Fruit fly (Drosophila melanogaster) whole organism, embryonic: Measurements from ENCODE around the gene eIF2gamma.

ENCODE experiments used
- Aef1 ChIP-seq: fragments of 200-800 bp; sonication (Bioruptor generic); IDR thresholded peaks from 3 replicates; pipeline ENCODE4 v1.3.6; 2022; ENCODE audit warnings: missing biosample characterization, missing genetic modification characterization
- CG11398 ChIP-seq: fragments of 200-800 bp; sonication (Bioruptor generic); optimal IDR thresholded peaks from 2 replicates; lab custom pipeline; 2016; ENCODE audit warnings: missing biosample characterization, missing genetic modification characterization
- CG12219 ChIP-seq: fragments of 200-800 bp; sonication (Bioruptor generic); optimal IDR thresholded peaks from 3 replicates; lab custom pipeline; 2018; ENCODE audit warnings: missing biosample characterization, mild to moderate bottlenecking, missing genetic modification characterization
- CG12236 ChIP-seq: fragments of 200-800 bp; sonication (Bioruptor generic); optimal IDR thresholded peaks from 2 replicates; lab custom pipeline; 2016; ENCODE audit warnings: missing biosample characterization, missing genetic modification characterization
- CG12391 ChIP-seq: fragments of 200-800 bp; sonication (Bioruptor generic); optimal IDR thresholded peaks from 3 replicates; lab custom pipeline; 2018; ENCODE audit warnings: missing biosample characterization, mild to moderate bottlenecking, missing genetic modification characterization, moderate library complexity
- CG15269 ChIP-seq: fragments of 200-800 bp; sonication (Bioruptor generic); optimal IDR thresholded peaks from 2 replicates; lab custom pipeline; 2018; ENCODE audit warnings: missing biosample characterization, mild to moderate bottlenecking, missing genetic modification characterization, moderate library complexity
- CG1792 ChIP-seq: fragments of 200-800 bp; sonication (Bioruptor generic); optimal IDR thresholded peaks from 2 replicates; lab custom pipeline; 2016; ENCODE audit warnings: missing biosample characterization, missing genetic modification characterization
- CG33213 ChIP-seq: fragments of 200-800 bp; sonication (Bioruptor generic); optimal IDR thresholded peaks from 3 replicates; lab custom pipeline; 2016; ENCODE audit warnings: missing biosample characterization, missing genetic modification characterization
- CG3838 ChIP-seq: fragments of 200-800 bp; sonication (Bioruptor generic); optimal IDR thresholded peaks from 3 replicates; lab custom pipeline; 2016; ENCODE audit warnings: missing biosample characterization, missing genetic modification characterization
- CG42726 ChIP-seq: fragments of 200-800 bp; sonication (Bioruptor generic); IDR thresholded peaks from 2 replicates; pipeline ENCODE4 v1.3.6; 2022; ENCODE audit warnings: missing biosample characterization, missing genetic modification characterization; ENCODE audit not compliant: partially characterized antibody
- CG6765 ChIP-seq: fragments of 200-800 bp; sonication (Bioruptor generic); optimal IDR thresholded peaks from 3 replicates; lab custom pipeline; 2017; ENCODE audit warnings: missing biosample characterization, mild to moderate bottlenecking, missing genetic modification characterization
- CG7928 ChIP-seq: fragments of 200-800 bp; sonication (Bioruptor generic); optimal IDR thresholded peaks from 2 replicates; lab custom pipeline; 2017; ENCODE audit warnings: missing biosample characterization, mild to moderate bottlenecking, missing genetic modification characterization
- CG7987 ChIP-seq: fragments of 200-800 bp; sonication (Bioruptor generic); optimal IDR thresholded peaks from 2 replicates; lab custom pipeline; 2018; ENCODE audit warnings: missing biosample characterization, mild to moderate bottlenecking, missing genetic modification characterization, moderate library complexity
- CG8765 ChIP-seq: fragments of 200-800 bp; sonication (Bioruptor generic); IDR thresholded peaks from 2 replicates; pipeline ENCODE4 v1.3.6; 2022; ENCODE audit warnings: missing biosample characterization, missing genetic modification characterization
- CG8924 ChIP-seq: fragments of 200-800 bp; optimal IDR thresholded peaks from 3 replicates; lab custom pipeline; 2019; ENCODE audit warnings: missing biosample characterization, mild to moderate bottlenecking, missing genetic modification characterization, moderate library complexity
- Chrac-16 ChIP-seq: fragments of 200-800 bp; sonication (Bioruptor generic); optimal IDR thresholded peaks from 3 replicates; lab custom pipeline; 2016; ENCODE audit warnings: missing biosample characterization, missing genetic modification characterization
- CrebB ChIP-seq: fragments of 200-800 bp; sonication (Bioruptor generic); optimal IDR thresholded peaks from 3 replicates; lab custom pipeline; 2018; ENCODE audit warnings: missing biosample characterization, mild to moderate bottlenecking, missing genetic modification characterization
- D ChIP-seq, 2 experiments: fragments of 200-800 bp in 1 of 2; fragments of >200 bp in 1 of 2; sonication (Bioruptor generic) in 1 of 2; optimal IDR thresholded peaks; 2 replicates in 1 of 2; 3 replicates in 1 of 2; lab custom pipeline; 2017; ENCODE audit warnings: mild to moderate bottlenecking in 1 of 2, missing biosample characterization in 1 of 2, missing genetic modification characterization in 1 of 2, missing genetic modification reagents in 1 of 2
- Doc3 ChIP-seq: fragments of 200-800 bp; sonication (Bioruptor generic); IDR thresholded peaks from 3 replicates; pipeline ENCODE4 v1.3.6; 2022; ENCODE audit warnings: missing biosample characterization, missing genetic modification characterization; ENCODE audit not compliant: partially characterized antibody
- Dp ChIP-seq: fragments of 200-800 bp; sonication (Bioruptor generic); optimal IDR thresholded peaks from 2 replicates; lab custom pipeline; 2018; ENCODE audit warnings: missing biosample characterization, mild to moderate bottlenecking, missing genetic modification characterization, moderate library complexity
- Dref ChIP-seq: fragments of 200-800 bp; sonication (Bioruptor generic); IDR thresholded peaks from 2 replicates; pipeline ENCODE4 v1.3.6; 2022; ENCODE audit warnings: missing biosample characterization, missing genetic modification characterization
- ERR ChIP-seq: fragments of 200-800 bp; sonication (Bioruptor generic); optimal IDR thresholded peaks from 2 replicates; lab custom pipeline; 2016; ENCODE audit warnings: missing biosample characterization, missing genetic modification characterization
- Ets97D ChIP-seq: fragments of 200-800 bp; sonication (Bioruptor generic); optimal IDR thresholded peaks from 3 replicates; lab custom pipeline; 2016; ENCODE audit warnings: missing biosample characterization, missing genetic modification characterization
- Fer3 ChIP-seq: fragments of 200-800 bp; sonication (Bioruptor generic); optimal IDR thresholded peaks from 2 replicates; lab custom pipeline; 2018; ENCODE audit warnings: missing biosample characterization, mild to moderate bottlenecking, missing genetic modification characterization, moderate library complexity
- PHDP ChIP-seq: fragments of 200-800 bp; sonication (Bioruptor generic); optimal IDR thresholded peaks from 3 replicates; lab custom pipeline; 2018; ENCODE audit warnings: missing biosample characterization, mild to moderate bottlenecking, missing genetic modification characterization, moderate library complexity
- Taf1 ChIP-seq: fragments of 200-800 bp; sonication (Bioruptor generic); IDR thresholded peaks from 2 replicates; pipeline ENCODE4 v1.3.6; 2022; ENCODE audit warnings: missing biosample characterization, missing genetic modification characterization
- Tbp ChIP-seq: fragments of >200 bp; optimal IDR thresholded peaks from 2 replicates; lab custom pipeline; 2018; ENCODE audit warnings: missing biosample characterization, missing genetic modification characterization
- Xbp1 ChIP-seq: fragments of 200-800 bp; sonication (Bioruptor generic); optimal IDR thresholded peaks from 3 replicates; lab custom pipeline; 2016; ENCODE audit warnings: missing biosample characterization, mild to moderate bottlenecking, missing genetic modification characterization
- YL-1 ChIP-seq: fragments of 200-800 bp; sonication (Bioruptor generic); optimal IDR thresholded peaks from 3 replicates; lab custom pipeline; 2017; ENCODE audit warnings: missing biosample characterization, mild to moderate bottlenecking, missing genetic modification characterization
- amos ChIP-seq: fragments of 200-800 bp; sonication (Bioruptor generic); IDR thresholded peaks from 2 replicates; pipeline ENCODE4 v1.3.6; 2022; ENCODE audit warnings: missing biosample characterization, missing genetic modification characterization; ENCODE audit not compliant: partially characterized antibody
- bigmax ChIP-seq: fragments of 200-800 bp; sonication (Bioruptor generic); optimal IDR thresholded peaks from 2 replicates; lab custom pipeline; 2018; ENCODE audit warnings: missing biosample characterization, mild to moderate bottlenecking, missing genetic modification characterization
- bowl ChIP-seq: fragments of 200-800 bp; sonication (Bioruptor generic); IDR thresholded peaks from 2 replicates; pipeline ENCODE4 v1.3.6; 2022; ENCODE audit warnings: missing biosample characterization, missing genetic modification characterization
- chif ChIP-seq, 2 experiments: fragments of 200-800 bp; sonication (Bioruptor generic); optimal IDR thresholded peaks; 3 replicates each; lab custom pipeline; 2016; ENCODE audit warnings: missing biosample characterization in 2 of 2, missing genetic modification characterization in 2 of 2
- chinmo ChIP-seq: fragments of 200-800 bp; sonication (Bioruptor generic); IDR thresholded peaks from 4 replicates; pipeline ENCODE4 v1.3.6; 2022; ENCODE audit warnings: missing biosample characterization, missing genetic modification characterization; ENCODE audit not compliant: partially characterized antibody
- croc ChIP-seq: fragments of 200-800 bp; sonication (Bioruptor generic); conservative IDR thresholded peaks from 3 replicates; pipeline ENCODE4 v1.3.6; 2022; ENCODE audit warnings: missing biosample characterization, missing genetic modification characterization
- dm ChIP-seq: fragments of 200-800 bp; sonication (Bioruptor generic); optimal IDR thresholded peaks from 3 replicates; lab custom pipeline; 2016; ENCODE audit warnings: missing biosample characterization, missing genetic modification characterization
- dpn ChIP-seq, 2 experiments: fragments of 200-800 bp; sonication (Bioruptor generic); optimal IDR thresholded peaks; 3 replicates each; lab custom pipeline; 2016; ENCODE audit warnings: missing biosample characterization in 2 of 2, missing genetic modification characterization in 2 of 2
- eyg ChIP-seq: fragments of 200-800 bp; sonication (Bioruptor generic); optimal IDR thresholded peaks from 3 replicates; lab custom pipeline; 2016; ENCODE audit warnings: missing biosample characterization, missing genetic modification characterization
- gcm ChIP-seq: fragments of 200-800 bp; sonication (Bioruptor generic); optimal IDR thresholded peaks from 2 replicates; lab custom pipeline; 2019; ENCODE audit warnings: missing biosample characterization, mild to moderate bottlenecking, missing genetic modification characterization, moderate library complexity
- gfzf ChIP-seq: fragments of 200-800 bp; sonication (Bioruptor generic); optimal IDR thresholded peaks from 2 replicates; lab custom pipeline; 2016; ENCODE audit warnings: missing biosample characterization, mild to moderate bottlenecking, missing genetic modification characterization, moderate library complexity
- kni ChIP-seq: fragments of 200-800 bp; sonication (Bioruptor generic); optimal IDR thresholded peaks from 3 replicates; lab custom pipeline; 2017; ENCODE audit warnings: mild to moderate bottlenecking, missing biosample characterization, missing genetic modification reagents, missing genetic modification characterization
- lilli ChIP-seq: fragments of 200-800 bp; sonication (Bioruptor generic); optimal IDR thresholded peaks from 3 replicates; lab custom pipeline; 2016; ENCODE audit warnings: missing biosample characterization, missing genetic modification characterization
- nmo ChIP-seq: fragments of 200-800 bp; sonication (Bioruptor generic); optimal IDR thresholded peaks from 2 replicates; lab custom pipeline; 2018; ENCODE audit warnings: missing biosample characterization, mild to moderate bottlenecking, missing genetic modification characterization, moderate library complexity
- pho ChIP-seq: fragments of 200-800 bp; sonication (Bioruptor generic); optimal IDR thresholded peaks from 2 replicates; lab custom pipeline; 2016; ENCODE audit warnings: missing biosample characterization, missing genetic modification characterization
- prd ChIP-seq, 3 experiments: fragments of >200 bp in 2 of 3; fragments of 200-800 bp in 1 of 3; sonication (Bioruptor generic) in 1 of 3; optimal IDR thresholded peaks in 2 of 3; IDR thresholded peaks in 1 of 3; 2 replicates in 2 of 3; 3 replicates in 1 of 3; pipeline versions ENCODE4 v1.3.6 to Lab custom; 2017 to 2022; ENCODE audit warnings: missing biosample characterization in 1 of 3, missing genetic modification characterization in 1 of 3
- row ChIP-seq: fragments of 200-800 bp; sonication (Bioruptor generic); IDR thresholded peaks from 3 replicates; pipeline ENCODE4 v1.3.6; 2022; ENCODE audit warnings: missing biosample characterization, missing genetic modification characterization
- sens ChIP-seq: fragments of 200-800 bp; sonication (Bioruptor generic); peaks from one replicate; lab custom pipeline; 2016; ENCODE audit warnings: missing biosample characterization, missing genetic modification characterization
- sisA ChIP-seq: fragments of 200-800 bp; sonication (Bioruptor generic); IDR thresholded peaks from 2 replicates; pipeline ENCODE4 v1.3.6; 2022; ENCODE audit warnings: missing biosample characterization, missing genetic modification characterization
- vfl ChIP-seq: fragments of 200-800 bp; sonication (Bioruptor generic); optimal IDR thresholded peaks from 2 replicates; lab custom pipeline; 2016; ENCODE audit warnings: missing biosample characterization, missing genetic modification characterization

Gene eIF2gamma

DNA sequence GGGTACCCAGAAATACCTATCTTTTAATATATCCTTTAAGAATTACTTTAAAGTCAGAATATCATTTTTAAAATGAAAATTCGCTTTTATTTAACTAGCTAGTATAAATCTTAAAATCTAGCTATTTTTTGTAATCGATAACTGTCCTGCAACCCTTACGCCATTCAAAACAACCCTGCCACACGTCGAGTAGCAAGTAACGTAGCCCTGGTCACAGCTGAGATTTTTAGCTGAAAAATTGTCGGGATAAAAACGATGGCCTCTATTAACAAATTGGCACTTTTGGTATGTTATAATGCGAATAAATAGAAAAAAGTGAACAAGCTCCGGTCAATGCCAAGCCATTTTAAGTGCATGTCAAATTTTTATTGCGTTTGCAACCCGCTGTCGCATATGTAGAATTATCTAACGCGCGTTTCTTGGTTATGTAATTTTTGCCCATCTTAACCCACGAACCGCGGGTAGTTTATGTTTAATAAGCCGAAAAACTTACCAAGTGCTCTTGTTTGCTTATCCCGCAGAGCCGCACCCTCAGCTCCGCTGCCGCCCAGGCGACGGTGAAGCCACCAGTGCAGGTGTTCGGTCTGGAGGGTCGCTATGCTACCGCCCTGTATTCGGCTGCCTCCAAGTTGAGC lies 2.3 kb upstream of the eIF2gamma start, which contains the start of gene ATPsynO (continued):
- TF ChIP-seq CG12219 = no peak
- TF ChIP-seq CG15269 = no peak
- TF ChIP-seq gcm = peak; percentile 29
- no peak for TF ChIP-seq D (optimal IDR thresholded peaks at IDR 0.05; lab: Kevin White, UChicago)
- TF ChIP-seq D (GFP tag; optimal IDR thresholded peaks at IDR 0.05; lab: Kevin White, UChicago) = no peak
- TF ChIP-seq bigmax (GFP tag; lab: Kevin White, UChicago) = peak; percentile 86
- TF ChIP-seq CrebB (tag; lab: Kevin White, UChicago) = peak; percentile 11
- TF ChIP-seq CG12236 (GFP tag; lab: Kevin White, UChicago) = no peak
- TF ChIP-seq lilli (GFP tag; lab: Kevin White, UChicago) = peak; percentile 48
- peak; percentile 99 for TF ChIP-seq CG7928
- no peak for TF ChIP-seq chif (GFP tag; optimal IDR thresholded peaks at IDR 0.05; lab: Kevin White, UChicago)
- no peak for TF ChIP-seq prd (optimal IDR thresholded peaks at IDR 0.05; lab: Kevin White, UChicago)
- no peak for TF ChIP-seq prd (GFP tag; IDR thresholded peaks at IDR 0.05; lab: Robert Waterston, UW)
- peak; percentile 52 for TF ChIP-seq Dp (GFP tag; lab: Kevin White, UChicago)
- no peak for TF ChIP-seq CG8765 (GFP tag; lab: Robert Waterston, UW)
- peak; percentile 23 for TF ChIP-seq Fer3 (tag; lab: Kevin White, UChicago)
- no peak for TF ChIP-seq Chrac-16 (GFP tag; lab: Kevin White, UChicago)
- TF ChIP-seq eyg (GFP tag; lab: Kevin White, UChicago) = peak; percentile 11
- TF ChIP-seq sisA (GFP tag; lab: Robert Waterston, UW) = no peak
- TF ChIP-seq nmo = peak; percentile 63
- TF ChIP-seq CG12391 (tag; lab: Kevin White, UChicago) = peak; percentile 62
- TF ChIP-seq croc = no peak
- peak; percentile 57 for TF ChIP-seq dm (GFP tag; lab: Kevin White, UChicago)
- no peak for TF ChIP-seq CG3838 (GFP tag; lab: Kevin White, UChicago)
- TF ChIP-seq Taf1 (GFP tag; lab: Robert Waterston, UW) = no peak
- TF ChIP-seq Xbp1 (GFP tag; lab: Kevin White, UChicago) = peak; percentile 35
- peak; percentile 98 for TF ChIP-seq sens (GFP tag; lab: Kevin White, UChicago)
- no peak for TF ChIP-seq bowl (GFP tag; lab: Robert Waterston, UW)
- TF ChIP-seq CG33213 = peak; percentile 35
- no peak for TF ChIP-seq Aef1 (GFP tag; lab: Robert Waterston, UW)
- peak; percentile 46 for TF ChIP-seq gfzf
- TF ChIP-seq CG6765 (GFP tag; lab: Kevin White, UChicago) = no peak
- TF ChIP-seq CG8924 (tag; lab: Kevin White, UChicago) = peak; percentile 18
- TF ChIP-seq Dref (GFP tag; lab: Robert Waterston, UW) = peak; percentile 85
- no peak for TF ChIP-seq CG11398 (GFP tag; lab: Kevin White, UChicago)
- TF ChIP-seq CG42726 (GFP tag; lab: Robert Waterston, UW) = peak; percentile 18; the same call in 1 of the 2 replicates
- TF ChIP-seq dpn (GFP tag; optimal IDR thresholded peaks at IDR 0.05; lab: Kevin White, UChicago) = peak in 1 of 2 experiments; percentile 32
- TF ChIP-seq Doc3 = no peak
- peak; percentile 59; the same call in 1 of the 4 replicates for TF ChIP-seq chinmo
- TF ChIP-seq YL-1 (GFP tag; lab: Kevin White, UChicago) = peak; percentile 97
- TF ChIP-seq amos (GFP tag; lab: Robert Waterston, UW) = peak; percentile 7; the same call in 1 of the 2 replicates
- TF ChIP-seq ERR (GFP tag; lab: Kevin White, UChicago) = no peak
- TF ChIP-seq kni (GFP tag; lab: Kevin White, UChicago) = no peak
- peak; percentile 78 for TF ChIP-seq row (GFP tag; lab: Robert Waterston, UW)
- TF ChIP-seq PHDP = peak; percentile 14
- peak; percentile 11 for TF ChIP-seq pho (GFP tag; lab: Kevin White, UChicago)
- peak; percentile 18 for TF ChIP-seq CG7987 (GFP tag; lab: Kevin White, UChicago)
- TF ChIP-seq Tbp = no peak
- no peak for TF ChIP-seq CG1792 (GFP tag; lab: Kevin White, UChicago)
- peak; percentile 67 for TF ChIP-seq Ets97D (GFP tag; lab: Kevin White, UChicago)
- TF ChIP-seq vfl (GFP tag; lab: Kevin White, UChicago) = peak; percentile 8
